Fruit fly (Drosophila melanogaster) whole organism, embryonic: ENCODE measurements around the gene AstCC.

ENCODE experiments used
- Atf3 ChIP-seq: fragments of 200-800 bp; sonication (Bioruptor generic); optimal IDR thresholded peaks from 3 replicates; lab custom pipeline; 2016; ENCODE audit warnings: missing biosample characterization, missing genetic modification characterization
- CG10431 ChIP-seq: fragments of 200-800 bp; sonication (Bioruptor generic); optimal IDR thresholded peaks from 3 replicates; lab custom pipeline; 2018; ENCODE audit warnings: missing biosample characterization, mild to moderate bottlenecking, missing genetic modification characterization
- CG10462 ChIP-seq: fragments of 200-800 bp; sonication (Bioruptor generic); optimal IDR thresholded peaks from 2 replicates; lab custom pipeline; 2016; ENCODE audit warnings: missing biosample characterization, missing genetic modification characterization
- CG10565 ChIP-seq: fragments of 200-800 bp; sonication (Bioruptor generic); optimal IDR thresholded peaks from 3 replicates; lab custom pipeline; 2016; ENCODE audit warnings: missing biosample characterization, mild to moderate bottlenecking, missing genetic modification characterization
- CG10654 ChIP-seq: fragments of 200-800 bp; sonication (Bioruptor generic); optimal IDR thresholded peaks from 2 replicates; lab custom pipeline; 2016; ENCODE audit warnings: missing biosample characterization, missing genetic modification characterization
- CG11085 ChIP-seq: fragments of 200-800 bp; sonication (Bioruptor generic); IDR thresholded peaks from 2 replicates; pipeline ENCODE4 v1.3.6; 2022; ENCODE audit warnings: missing biosample characterization, missing genetic modification characterization
- CG11504 ChIP-seq: fragments of 200-800 bp; sonication (Bioruptor generic); optimal IDR thresholded peaks from 3 replicates; lab custom pipeline; 2019; ENCODE audit warnings: missing biosample characterization, mild to moderate bottlenecking, missing genetic modification characterization, moderate library complexity
- CG12236 ChIP-seq: fragments of 200-800 bp; sonication (Bioruptor generic); optimal IDR thresholded peaks from 2 replicates; lab custom pipeline; 2016; ENCODE audit warnings: missing biosample characterization, missing genetic modification characterization
- CG13424 ChIP-seq: fragments of 200-800 bp; sonication (Bioruptor generic); optimal IDR thresholded peaks from 2 replicates; lab custom pipeline; 2019; ENCODE audit warnings: missing biosample characterization, mild to moderate bottlenecking, missing genetic modification characterization, moderate library complexity
- CG14050 ChIP-seq: fragments of 200-800 bp; sonication (Bioruptor generic); IDR thresholded peaks from 3 replicates; pipeline ENCODE4 v1.3.6; 2022; ENCODE audit warnings: missing biosample characterization, missing genetic modification characterization
- CG16813 ChIP-seq: fragments of 200-800 bp; sonication (Bioruptor generic); IDR thresholded peaks from 3 replicates; pipeline ENCODE4 v1.3.6; 2022; ENCODE audit warnings: missing biosample characterization, missing genetic modification characterization; ENCODE audit not compliant: partially characterized antibody
- CG16815 ChIP-seq: fragments of 200-800 bp; sonication (Bioruptor generic); optimal IDR thresholded peaks from 3 replicates; lab custom pipeline; 2017; ENCODE audit warnings: missing biosample characterization, mild to moderate bottlenecking, missing genetic modification characterization
- CG18599 ChIP-seq: fragments of 200-800 bp; sonication (Bioruptor generic); optimal IDR thresholded peaks from 3 replicates; lab custom pipeline; 2017; ENCODE audit warnings: missing biosample characterization, missing genetic modification characterization, mild to moderate bottlenecking, moderate library complexity, missing genetic modification reagents
- CG30431 ChIP-seq: fragments of 200-800 bp; sonication (Bioruptor generic); optimal IDR thresholded peaks from 2 replicates; lab custom pipeline; 2017; ENCODE audit warnings: missing biosample characterization, missing genetic modification characterization
- CG3281 ChIP-seq: fragments of 200-800 bp; sonication (Bioruptor generic); optimal IDR thresholded peaks from 3 replicates; lab custom pipeline; 2017; ENCODE audit warnings: missing biosample characterization, mild to moderate bottlenecking, missing genetic modification characterization
- CG4707 ChIP-seq: fragments of 200-800 bp; sonication (Bioruptor generic); optimal IDR thresholded peaks from 2 replicates; lab custom pipeline; 2018; ENCODE audit warnings: missing biosample characterization, mild to moderate bottlenecking, missing genetic modification characterization, moderate library complexity
- CG4730 ChIP-seq: fragments of 200-800 bp; sonication (Bioruptor generic); IDR thresholded peaks from 2 replicates; pipeline ENCODE4 v1.3.6; 2022; ENCODE audit warnings: missing biosample characterization, missing genetic modification characterization
- CG7786 ChIP-seq: fragments of 200-800 bp; sonication (Bioruptor generic); optimal IDR thresholded peaks from 2 replicates; lab custom pipeline; 2016; ENCODE audit warnings: missing biosample characterization, missing genetic modification characterization
- CG7839 ChIP-seq: fragments of 200-800 bp; sonication (Bioruptor generic); optimal IDR thresholded peaks from 3 replicates; lab custom pipeline; 2018; ENCODE audit warnings: missing biosample characterization, mild to moderate bottlenecking, missing genetic modification characterization, moderate library complexity
- CkIIα-i1 ChIP-seq: fragments of 200-800 bp; sonication (Bioruptor generic); IDR thresholded peaks from 2 replicates; pipeline ENCODE4 v1.3.6; 2022; ENCODE audit warnings: missing biosample characterization, missing genetic modification characterization
- Dip3 ChIP-seq: fragments of 200-800 bp; sonication (Bioruptor generic); optimal IDR thresholded peaks from 3 replicates; lab custom pipeline; 2016; ENCODE audit warnings: missing biosample characterization, missing genetic modification characterization
- Drgx ChIP-seq: fragments of 200-800 bp; sonication (Bioruptor generic); IDR thresholded peaks from 2 replicates; pipeline ENCODE4 v1.3.6; 2022; ENCODE audit warnings: missing biosample characterization, missing genetic modification characterization
- E2f1 ChIP-seq: fragments of 200-800 bp; sonication (Bioruptor generic); IDR thresholded peaks from 2 replicates; pipeline ENCODE4 v1.3.6; 2022; ENCODE audit warnings: missing biosample characterization, missing genetic modification characterization
- HmgD ChIP-seq: fragments of 200-800 bp; sonication (Bioruptor generic); optimal IDR thresholded peaks from 3 replicates; lab custom pipeline; 2016; ENCODE audit warnings: missing biosample characterization, missing genetic modification characterization
- Hr39 ChIP-seq: fragments of >200 bp; optimal IDR thresholded peaks from 2 replicates; lab custom pipeline; 2017
- Med ChIP-seq: fragments of 200-800 bp; sonication (Bioruptor generic); peaks from one replicate; lab custom pipeline; 2016; ENCODE audit warnings: missing biosample characterization, missing genetic modification characterization, mild to moderate bottlenecking, inconsistent platforms, moderate library complexity
- Meics ChIP-seq: fragments of 200-800 bp; sonication (Bioruptor generic); optimal IDR thresholded peaks from 2 replicates; lab custom pipeline; 2017; ENCODE audit warnings: missing biosample characterization, mild to moderate bottlenecking, missing genetic modification characterization
- Tbp ChIP-seq: fragments of >200 bp; optimal IDR thresholded peaks from 2 replicates; lab custom pipeline; 2018; ENCODE audit warnings: missing biosample characterization, missing genetic modification characterization
- Usf ChIP-seq: fragments of 200-800 bp; sonication (Bioruptor generic); optimal IDR thresholded peaks from 2 replicates; lab custom pipeline; 2017; ENCODE audit warnings: missing genotype, missing biosample characterization, missing genetic modification characterization
- caup ChIP-seq: fragments of 200-800 bp; sonication (Bioruptor generic); optimal IDR thresholded peaks from 3 replicates; lab custom pipeline; 2017; ENCODE audit warnings: missing biosample characterization, mild to moderate bottlenecking, missing genetic modification characterization, moderate library complexity; ENCODE audit not compliant: severe bottlenecking
- dimm ChIP-seq: fragments of 200-800 bp; sonication (Bioruptor generic); IDR thresholded peaks from 2 replicates; pipeline ENCODE4 v1.3.6; 2022; ENCODE audit warnings: missing biosample characterization, missing genetic modification characterization
- dmrt99B ChIP-seq: fragments of 200-800 bp; sonication (Bioruptor generic); optimal IDR thresholded peaks from 2 replicates; lab custom pipeline; 2018; ENCODE audit warnings: missing biosample characterization, mild to moderate bottlenecking, missing genetic modification characterization, moderate library complexity
- fd96Cb ChIP-seq: fragments of 200-800 bp; sonication (Bioruptor generic); optimal IDR thresholded peaks from 2 replicates; lab custom pipeline; 2018; ENCODE audit warnings: missing biosample characterization, mild to moderate bottlenecking, missing genetic modification characterization, moderate library complexity
- gem ChIP-seq: fragments of 200-800 bp; sonication (Bioruptor generic); optimal IDR thresholded peaks from 2 replicates; lab custom pipeline; 2019; ENCODE audit warnings: missing biosample characterization, mild to moderate bottlenecking, missing genetic modification characterization, moderate library complexity
- grau ChIP-seq: fragments of 200-800 bp; optimal IDR thresholded peaks from 3 replicates; lab custom pipeline; 2019; ENCODE audit warnings: missing biosample characterization, mild to moderate bottlenecking, missing genetic modification characterization, moderate library complexity
- gsb-n ChIP-seq: fragments of 200-800 bp; sonication (Bioruptor generic); optimal IDR thresholded peaks from 3 replicates; lab custom pipeline; 2018; ENCODE audit warnings: missing biosample characterization, mild to moderate bottlenecking, missing genetic modification characterization
- knrl ChIP-seq: fragments of 200-800 bp; sonication (Bioruptor generic); IDR thresholded peaks from 3 replicates; pipeline ENCODE4 v1.3.6; 2022; ENCODE audit warnings: missing biosample characterization, missing genetic modification characterization; ENCODE audit not compliant: partially characterized antibody
- lab ChIP-seq: fragments of 200-800 bp; sonication (Bioruptor generic); optimal IDR thresholded peaks from 3 replicates; lab custom pipeline; 2017; ENCODE audit warnings: missing biosample characterization, missing genetic modification characterization, mild to moderate bottlenecking, moderate library complexity, missing genetic modification reagents
- lbe ChIP-seq: fragments of 200-800 bp; sonication (Bioruptor generic); optimal IDR thresholded peaks from 2 replicates; lab custom pipeline; 2016; ENCODE audit warnings: missing biosample characterization, mild to moderate bottlenecking, missing genetic modification characterization
- mam ChIP-seq: fragments of 200-800 bp; sonication (Bioruptor generic); optimal IDR thresholded peaks from 3 replicates; lab custom pipeline; 2016; ENCODE audit warnings: missing biosample characterization, missing genetic modification characterization
- org-1 ChIP-seq: fragments of 200-800 bp; sonication (Bioruptor generic); optimal IDR thresholded peaks from 2 replicates; lab custom pipeline; 2017; ENCODE audit warnings: missing biosample characterization, missing genetic modification characterization
- prd ChIP-seq, 3 experiments: fragments of >200 bp in 2 of 3; fragments of 200-800 bp in 1 of 3; sonication (Bioruptor generic) in 1 of 3; optimal IDR thresholded peaks in 2 of 3; IDR thresholded peaks in 1 of 3; 2 replicates in 2 of 3; 3 replicates in 1 of 3; pipeline versions ENCODE4 v1.3.6 to Lab custom; 2017 to 2022; ENCODE audit warnings: missing biosample characterization in 1 of 3, missing genetic modification characterization in 1 of 3
- run ChIP-seq: fragments of 200-800 bp; sonication (Bioruptor generic); optimal IDR thresholded peaks from 3 replicates; lab custom pipeline; 2018; ENCODE audit warnings: missing biosample characterization, mild to moderate bottlenecking, missing genetic modification characterization
- sc ChIP-seq, 3 experiments: fragments of >200 bp in 2 of 3; fragments of 200-800 bp in 1 of 3; sonication (Bioruptor generic) in 1 of 3; optimal IDR thresholded peaks; 2 replicates in 2 of 3; 3 replicates in 1 of 3; lab custom pipeline; 2017; ENCODE audit warnings: mild to moderate bottlenecking in 1 of 3, missing biosample characterization in 1 of 3, missing genetic modification characterization in 1 of 3, missing genetic modification reagents in 1 of 3
- seq ChIP-seq: fragments of 200-800 bp; sonication (Bioruptor generic); IDR thresholded peaks from 2 replicates; pipeline ENCODE4 v1.3.6; 2022; ENCODE audit warnings: missing biosample characterization, missing genetic modification characterization
- sqz ChIP-seq: fragments of 200-800 bp; sonication (Bioruptor generic); optimal IDR thresholded peaks from 3 replicates; lab custom pipeline; 2018; ENCODE audit warnings: missing biosample characterization, mild to moderate bottlenecking, missing genetic modification characterization
- stwl ChIP-seq: fragments of 200-800 bp; sonication (Bioruptor generic); optimal IDR thresholded peaks from 3 replicates; lab custom pipeline; 2018; ENCODE audit warnings: missing biosample characterization, mild to moderate bottlenecking, missing genetic modification characterization, moderate library complexity
- wek ChIP-seq: fragments of 200-800 bp; sonication (Bioruptor generic); optimal IDR thresholded peaks from 3 replicates; lab custom pipeline; 2018; ENCODE audit warnings: missing biosample characterization, mild to moderate bottlenecking, missing genetic modification characterization, moderate library complexity

The AstCC gene

dm6 chr2L:11065932-11066823 is 18.9 kb downstream of the AstCC start (continued):
- TF ChIP-seq CG4730 (GFP tag; lab: Robert Waterston, UW): no peak
- no peak for TF ChIP-seq CG14050
- peak; percentile 19 for TF ChIP-seq CG7786
- no peak for TF ChIP-seq HmgD
- no peak for TF ChIP-seq dimm (GFP tag; lab: Robert Waterston, UW)
- no peak for TF ChIP-seq CG10462 (GFP tag; lab: Kevin White, UChicago)
- TF ChIP-seq fd96Cb (tag; lab: Kevin White, UChicago): no peak
- TF ChIP-seq dmrt99B (tag; lab: Kevin White, UChicago): peak; percentile 34
- TF ChIP-seq sqz (GFP tag; lab: Kevin White, UChicago): no peak
- peak; percentile 31 for TF ChIP-seq CG16815
- TF ChIP-seq stwl (tag; lab: Kevin White, UChicago): no peak
- no peak for TF ChIP-seq Meics
- peak; percentile 33 for TF ChIP-seq mam (GFP tag; lab: Kevin White, UChicago)
- no peak for TF ChIP-seq sc (optimal IDR thresholded peaks at IDR 0.05; lab: Kevin White, UChicago)
- TF ChIP-seq sc (GFP tag; optimal IDR thresholded peaks at IDR 0.05; lab: Kevin White, UChicago): no peak
- no peak for TF ChIP-seq CG30431 (GFP tag; lab: Kevin White, UChicago)
- no peak for TF ChIP-seq CkIIα-i1 (GFP tag; lab: Robert Waterston, UW)
- TF ChIP-seq CG4707 (GFP tag; lab: Kevin White, UChicago): no peak
- peak; percentile 2 for TF ChIP-seq CG7839
- TF ChIP-seq Usf (GFP tag; lab: Kevin White, UChicago): peak; percentile 19
- TF ChIP-seq CG10431 (GFP tag; lab: Kevin White, UChicago): no peak
- TF ChIP-seq Tbp: no peak
- TF ChIP-seq gsb-n (tag; lab: Kevin White, UChicago): no peak
- TF ChIP-seq wek (GFP tag; lab: Kevin White, UChicago): no peak
- TF ChIP-seq CG10654 (GFP tag; lab: Kevin White, UChicago): no peak
- peak; percentile 62 for TF ChIP-seq Dip3 (GFP tag; lab: Kevin White, UChicago)
- no peak for TF ChIP-seq knrl (GFP tag; lab: Robert Waterston, UW)
- TF ChIP-seq CG12236: no peak
- TF ChIP-seq Med (GFP tag; lab: Kevin White, UChicago): peak; percentile 82
- no peak for TF ChIP-seq org-1 (GFP tag; lab: Kevin White, UChicago)
- no peak for TF ChIP-seq Atf3 (GFP tag; lab: Kevin White, UChicago)
- TF ChIP-seq Hr39: no peak
- peak; percentile 29; the same call in 1 of the 2 replicates for TF ChIP-seq seq (GFP tag; lab: Robert Waterston, UW)
- peak; percentile 50; the same call in 1 of the 2 replicates for TF ChIP-seq Drgx (GFP tag; lab: Robert Waterston, UW)
- no peak for TF ChIP-seq CG16813 (GFP tag; lab: Robert Waterston, UW)
- peak; percentile 34 for TF ChIP-seq CG3281 (GFP tag; lab: Kevin White, UChicago)
- no peak for TF ChIP-seq lbe
- TF ChIP-seq E2f1 (GFP tag; lab: Robert Waterston, UW): no peak
- TF ChIP-seq lab (GFP tag; lab: Kevin White, UChicago): peak; percentile 3
- TF ChIP-seq CG10565: no peak
- no peak for TF ChIP-seq CG11504
- peak; percentile 49 for TF ChIP-seq gem (tag; lab: Kevin White, UChicago)
- no peak for TF ChIP-seq CG18599 (GFP tag; lab: Kevin White, UChicago)
- no peak for TF ChIP-seq prd (optimal IDR thresholded peaks at IDR 0.05; lab: Kevin White, UChicago)
- 0 out of 3 replicates have a peak, but pooled peaks have one; percentile 33 for TF ChIP-seq prd (GFP tag; IDR thresholded peaks at IDR 0.05; lab: Robert Waterston, UW)
- peak; percentile 84 for TF ChIP-seq grau (tag; lab: Kevin White, UChicago)
- peak; percentile 15 for TF ChIP-seq CG13424 (tag; lab: Kevin White, UChicago)
- no peak for TF ChIP-seq caup
- TF ChIP-seq run: no peak
- TF ChIP-seq CG11085 (GFP tag; lab: Robert Waterston, UW): no peak
